Worm (Caenorhabditis elegans) whole organism, L2 larva: ENCODE data around the gene nspg-12.

ENCODE experiments used
- C34F6.9 ChIP-seq: fragments of 150-350 bp; optimal IDR thresholded peaks from 2 replicates; lab custom pipeline; 2014; ENCODE audit warnings: missing biosample characterization, missing genetic modification characterization
- F13H6.1 ChIP-seq: sonication (generic microtip); optimal IDR thresholded peaks from 2 replicates; lab custom pipeline; 2016; ENCODE audit warnings: missing genetic modification characterization, missing compliant biosample characterization
- R02D3.7 ChIP-seq: fragments of 150-350 bp; optimal IDR thresholded peaks from 2 replicates; lab custom pipeline; 2014; ENCODE audit warnings: missing biosample characterization, missing genetic modification characterization
- Y55F3AM.14 ChIP-seq: fragments of 200-800 bp; sonication (Bioruptor generic); optimal IDR thresholded peaks from 2 replicates; lab custom pipeline; 2018; ENCODE audit warnings: mild to moderate bottlenecking, missing genetic modification characterization, missing compliant biosample characterization
- ZK546.5 ChIP-seq: sonication (generic microtip); optimal IDR thresholded peaks from 2 replicates; lab custom pipeline; 2017; ENCODE audit warnings: missing biosample characterization, missing genetic modification characterization
- alr-1 ChIP-seq: fragments of 150-350 bp; optimal IDR thresholded peaks from 2 replicates; lab custom pipeline; 2014; ENCODE audit warnings: missing biosample characterization, missing genetic modification characterization
- aly-2 ChIP-seq: fragments of 150-350 bp; optimal IDR thresholded peaks from 2 replicates; lab custom pipeline; 2014; ENCODE audit warnings: missing biosample characterization, missing genetic modification characterization
- ama-1 ChIP-seq: fragments of 150-350 bp; optimal IDR thresholded peaks from 2 replicates; lab custom pipeline; 2018; ENCODE audit warnings: inconsistent platforms
- blmp-1 ChIP-seq: sonication (generic microtip); optimal IDR thresholded peaks from 2 replicates; lab custom pipeline; 2017; ENCODE audit warnings: missing genetic modification characterization, mild to moderate bottlenecking, missing compliant biosample characterization, antibody characterized with exemption, moderate library complexity; ENCODE audit not compliant: insufficient read depth
- ceh-16 ChIP-seq: fragments of 150-350 bp; optimal IDR thresholded peaks from 2 replicates; lab custom pipeline; 2014; ENCODE audit warnings: missing biosample characterization, missing genetic modification characterization
- ceh-82 ChIP-seq: fragments of 150-350 bp; optimal IDR thresholded peaks from 2 replicates; lab custom pipeline; 2014; ENCODE audit warnings: missing biosample characterization, missing genetic modification characterization
- crh-2 ChIP-seq: sonication (generic microtip); optimal IDR thresholded peaks from 2 replicates; lab custom pipeline; 2017; ENCODE audit warnings: missing biosample characterization, missing genetic modification characterization
- dmd-4 ChIP-seq: sonication (generic microtip); optimal IDR thresholded peaks from 2 replicates; lab custom pipeline; 2017; ENCODE audit warnings: missing biosample characterization, missing genetic modification characterization
- egl-27 ChIP-seq: sonication (generic microtip); optimal IDR thresholded peaks from 3 replicates; lab custom pipeline; 2017; ENCODE audit warnings: missing biosample characterization, missing genetic modification reagents, missing genetic modification characterization
- elt-1 ChIP-seq: fragments of 150-350 bp; optimal IDR thresholded peaks from 2 replicates; lab custom pipeline; 2014; ENCODE audit warnings: missing biosample characterization, missing genetic modification characterization
- elt-3 ChIP-seq: sonication (generic microtip); optimal IDR thresholded peaks from 2 replicates; lab custom pipeline; 2017; ENCODE audit warnings: missing biosample characterization, missing genetic modification characterization
- fos-1 ChIP-seq: fragments of 150-350 bp; optimal IDR thresholded peaks from 2 replicates; lab custom pipeline; 2014; ENCODE audit warnings: missing biosample characterization, missing genetic modification characterization
- gmeb-1 ChIP-seq: fragments of 150-350 bp; optimal IDR thresholded peaks from 2 replicates; lab custom pipeline; 2014; ENCODE audit warnings: missing biosample characterization, missing genetic modification characterization
- lin-11 ChIP-seq: fragments of 150-350 bp; sonication (generic microtip); optimal IDR thresholded peaks from 2 replicates; lab custom pipeline; 2014; ENCODE audit warnings: missing biosample characterization, missing genetic modification characterization, inconsistent platforms, mixed read lengths
- lin-13 ChIP-seq: fragments of 150-350 bp; optimal IDR thresholded peaks from 2 replicates; lab custom pipeline; 2014; ENCODE audit warnings: missing biosample characterization, missing genetic modification reagents, missing genetic modification characterization
- lin-39 ChIP-seq: fragments of 150-350 bp; optimal IDR thresholded peaks from 2 replicates; lab custom pipeline; 2014; ENCODE audit warnings: missing biosample characterization, missing genetic modification reagents, missing genetic modification characterization
- lsy-2 ChIP-seq, 2 experiments: fragments of 150-350 bp in 1 of 2; sonication (generic microtip) in 1 of 2; optimal IDR thresholded peaks; 2 replicates each; lab custom pipeline; 2014 to 2017; ENCODE audit warnings: missing biosample characterization in 2 of 2, missing genetic modification characterization in 2 of 2
- mab-5 ChIP-seq: fragments of 150-350 bp; optimal IDR thresholded peaks from 2 replicates; lab custom pipeline; 2014; ENCODE audit warnings: missing biosample characterization, missing genetic modification characterization
- mbf-1 ChIP-seq: sonication (generic microtip); optimal IDR thresholded peaks from 2 replicates; lab custom pipeline; 2017; ENCODE audit warnings: missing biosample characterization, missing genetic modification characterization
- mdl-1 ChIP-seq, 2 experiments: fragments of 150-350 bp in 1 of 2; sonication (generic microtip) in 1 of 2; optimal IDR thresholded peaks; 2 replicates each; lab custom pipeline; 2017; ENCODE audit warnings: missing biosample characterization in 2 of 2, missing genetic modification characterization in 2 of 2
- nhr-10 ChIP-seq: sonication (generic microtip); optimal IDR thresholded peaks from 2 replicates; lab custom pipeline; 2017; ENCODE audit warnings: missing biosample characterization, missing genetic modification characterization
- nhr-11 ChIP-seq: fragments of 150-350 bp; optimal IDR thresholded peaks from 2 replicates; lab custom pipeline; 2014; ENCODE audit warnings: missing biosample characterization, missing genetic modification characterization
- nhr-12 ChIP-seq: fragments of 150-350 bp; optimal IDR thresholded peaks from 2 replicates; lab custom pipeline; 2014; ENCODE audit warnings: missing biosample characterization, missing genetic modification characterization
- nhr-129 ChIP-seq: fragments of 150-350 bp; optimal IDR thresholded peaks from 2 replicates; lab custom pipeline; 2014; ENCODE audit warnings: missing biosample characterization, missing genetic modification characterization
- nhr-21 ChIP-seq: fragments of 150-350 bp; optimal IDR thresholded peaks from 2 replicates; lab custom pipeline; 2014; ENCODE audit warnings: missing biosample characterization, missing genetic modification characterization
- nhr-23 ChIP-seq: fragments of 150-350 bp; optimal IDR thresholded peaks from 2 replicates; lab custom pipeline; 2014; ENCODE audit warnings: missing biosample characterization, missing genetic modification reagents, missing genetic modification characterization
- nhr-237 ChIP-seq: fragments of 150-350 bp; optimal IDR thresholded peaks from 2 replicates; lab custom pipeline; 2014; ENCODE audit warnings: missing biosample characterization, missing genetic modification characterization
- nhr-25 ChIP-seq: fragments of 150-350 bp; sonication (generic microtip); optimal IDR thresholded peaks from 3 replicates; lab custom pipeline; 2014; ENCODE audit warnings: missing biosample characterization, missing genetic modification characterization
- nhr-6 ChIP-seq: fragments of 150-350 bp; optimal IDR thresholded peaks from 2 replicates; lab custom pipeline; 2014; ENCODE audit warnings: missing biosample characterization, missing genetic modification characterization
- nhr-77 ChIP-seq: fragments of 150-350 bp; optimal IDR thresholded peaks from 2 replicates; lab custom pipeline; 2014; ENCODE audit warnings: missing biosample characterization, missing genetic modification characterization
- peb-1 ChIP-seq: fragments of 150-350 bp; optimal IDR thresholded peaks from 2 replicates; lab custom pipeline; 2014; ENCODE audit warnings: missing biosample characterization, missing genetic modification characterization
- sem-4 ChIP-seq: fragments of 150-350 bp; optimal IDR thresholded peaks from 2 replicates; lab custom pipeline; 2014; ENCODE audit warnings: missing biosample characterization, missing genetic modification reagents, missing genetic modification characterization
- skn-1 ChIP-seq: sonication (generic microtip); optimal IDR thresholded peaks from 2 replicates; lab custom pipeline; 2017; ENCODE audit warnings: missing biosample characterization, missing genetic modification characterization
- sma-3 ChIP-seq: sonication (generic microtip); optimal IDR thresholded peaks from 2 replicates; lab custom pipeline; 2016; ENCODE audit warnings: missing genetic modification reagents, missing genetic modification characterization, missing compliant biosample characterization
- sma-9 ChIP-seq, 2 experiments: fragments of 150-350 bp in 1 of 2; sonication (generic microtip) in 1 of 2; optimal IDR thresholded peaks; 2 replicates each; lab custom pipeline; 2014 to 2016; ENCODE audit warnings: missing genetic modification characterization in 2 of 2, mild to moderate bottlenecking in 1 of 2, missing biosample characterization in 1 of 2, missing compliant biosample characterization in 1 of 2, missing genetic modification reagents in 1 of 2, moderate library complexity in 1 of 2
- snpc-4 ChIP-seq: fragments of 150-350 bp; optimal IDR thresholded peaks from 2 replicates; lab custom pipeline; 2014; ENCODE audit warnings: missing biosample characterization, missing genetic modification characterization
- unc-39 ChIP-seq: fragments of 150-350 bp; optimal IDR thresholded peaks from 2 replicates; lab custom pipeline; 2014; ENCODE audit warnings: missing biosample characterization, missing genetic modification characterization
- unc-55 ChIP-seq: fragments of 150-350 bp; sonication (generic microtip); optimal IDR thresholded peaks from 3 replicates; lab custom pipeline; 2014; ENCODE audit warnings: missing biosample characterization, missing genetic modification reagents, missing genetic modification characterization
- unc-62 ChIP-seq: fragments of 150-350 bp; optimal IDR thresholded peaks from 2 replicates; lab custom pipeline; 2014; ENCODE audit warnings: missing biosample characterization, missing genetic modification reagents, missing genetic modification characterization
- zag-1 ChIP-seq: fragments of 150-350 bp; optimal IDR thresholded peaks from 2 replicates; lab custom pipeline; 2014; ENCODE audit warnings: missing biosample characterization, missing genetic modification characterization
- ztf-1 ChIP-seq: fragments of 200-800 bp; sonication (Bioruptor generic); conservative IDR thresholded peaks from 2 replicates; pipeline ENCODE4 v1.3.6; 2022; ENCODE audit warnings: missing genetic modification characterization, missing compliant biosample characterization
- ztf-11 ChIP-seq: sonication (generic microtip); optimal IDR thresholded peaks from 2 replicates; lab custom pipeline; 2017; ENCODE audit warnings: missing biosample characterization, missing genetic modification characterization
- ztf-4 ChIP-seq: fragments of 150-350 bp; optimal IDR thresholded peaks from 2 replicates; lab custom pipeline; 2014; ENCODE audit warnings: missing biosample characterization, missing genetic modification characterization

The nspg-12 gene

DNA sequence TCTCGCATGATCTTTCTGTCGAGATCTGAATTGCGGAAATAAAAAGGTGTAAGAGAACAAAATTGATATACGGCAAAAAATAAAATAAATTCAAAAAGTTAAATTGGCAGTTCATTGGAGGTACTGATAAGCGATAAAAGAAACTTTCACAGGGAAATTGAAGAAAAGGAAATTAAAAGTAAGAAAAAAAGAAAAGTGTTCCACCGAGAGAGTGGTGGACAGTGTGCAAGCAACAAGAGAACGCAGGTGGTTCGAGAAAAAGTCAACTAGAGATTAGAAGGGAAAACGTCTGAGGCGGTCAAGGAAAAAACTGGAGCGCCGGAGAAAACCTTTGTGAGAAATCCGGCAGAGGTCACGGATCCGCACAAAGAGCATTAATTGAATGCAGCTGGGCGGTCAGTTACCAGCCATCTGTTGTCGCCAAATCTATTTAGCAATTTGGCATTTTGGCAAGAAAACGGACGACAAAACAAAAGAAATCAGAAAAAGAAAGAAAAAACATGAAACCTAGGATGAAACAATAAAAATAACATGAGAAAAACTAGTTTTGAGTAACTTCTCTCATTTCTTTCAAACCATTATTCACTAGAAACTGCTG, 13.6 kb upstream of the nspg-12 start, which contains the start of gene mtm-5:
mtm-5 (minus strand) TSS at position 27 of the 598 bp plus-strand sequence.
- TF ChIP-seq skn-1 (tag; lab: Kevin White, UChicago) (no peak), blmp-1 (peak; percentile 71), fos-1 (tag; lab: Kevin White, UChicago) (peak; percentile 61), mbf-1 (tag; lab: Kevin White, UChicago) (no peak)

DNA sequence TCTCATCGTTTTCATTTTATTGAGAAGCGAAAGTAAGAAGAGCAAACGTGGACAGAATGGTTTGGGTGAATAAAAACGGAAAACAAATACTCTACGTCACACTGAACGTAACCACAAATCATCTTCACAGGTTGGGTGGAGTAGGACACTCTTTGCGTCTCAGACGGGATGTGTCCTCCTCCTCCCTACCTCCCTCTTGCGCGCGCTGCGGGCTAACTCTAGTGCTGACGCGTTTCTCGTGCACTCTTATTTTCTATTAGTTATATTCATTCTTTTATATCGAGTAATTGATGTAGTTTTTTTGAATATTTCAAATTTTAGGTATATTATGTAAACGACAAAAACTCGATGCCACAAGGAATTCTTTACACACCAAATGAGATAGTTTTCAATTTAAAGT, 13.1 kb upstream of the nspg-12 start, which contains the start of gene Y34B4A.7:
Y34B4A.7 (plus strand) TSS at position 297 of the 400 bp plus-strand sequence.
- TF ChIP-seq lin-11 (tag; lab: Kevin White, UChicago) (peak; percentile 11), nhr-11 (no peak), blmp-1 (peak; percentile 61), mdl-1 (tag; optimal IDR thresholded peaks at IDR 0.05; lab: Kevin White, UChicago) (no peak), fos-1 (tag; lab: Kevin White, UChicago) (peak; percentile 67), F13H6.1 (tag; lab: Kevin White, UChicago) (peak; percentile 82), unc-39 (tag; lab: Kevin White, UChicago) (no peak), aly-2 (tag; lab: Kevin White, UChicago) (no peak), ztf-4 (tag; lab: Kevin White, UChicago) (no peak), mab-5 (tag; lab: Kevin White, UChicago) (peak; percentile 73), lin-39 (tag; lab: Kevin White, UChicago) (no peak), egl-27 (tag; lab: Kevin White, UChicago) (peak; percentile 1), alr-1 (no peak), sma-3 (GFP tag; lab: Kevin White, UChicago) (peak; percentile 67), ztf-11 (tag; lab: Kevin White, UChicago) (no peak), ceh-82 (no peak), skn-1 (tag; lab: Kevin White, UChicago) (no peak), nhr-10 (no peak), nhr-129 (tag; lab: Kevin White, UChicago) (peak; percentile 40), gmeb-1 (peak; percentile 52), nhr-12 (tag; lab: Kevin White, UChicago) (no peak), elt-1 (tag; lab: Kevin White, UChicago) (no peak), ztf-1 (GFP tag; lab: Robert Waterston, UW) (no peak), nhr-77 (no peak), nhr-6 (tag; lab: Kevin White, UChicago) (peak; percentile 17), nhr-25 (tag; lab: Kevin White, UChicago) (peak; percentile 72), lin-13 (GFP tag; lab: Kevin White, UChicago) (peak; percentile 61), R02D3.7 (tag; lab: Kevin White, UChicago) (no peak), nhr-21 (tag; lab: Kevin White, UChicago) (peak; percentile 12), sma-9 (GFP tag; optimal IDR thresholded peaks at IDR 0.05; lab: Kevin White, UChicago) (peak; percentile 81), sma-9 (tag; optimal IDR thresholded peaks at IDR 0.05; lab: Kevin White, UChicago) (no peak), ZK546.5 (tag; lab: Kevin White, UChicago) (no peak), dmd-4 (no peak), nhr-237 (tag; lab: Kevin White, UChicago) (no peak), mbf-1 (tag; lab: Kevin White, UChicago) (no peak), Y55F3AM.14 (GFP tag; lab: Kevin White, UChicago) (peak; percentile 29), crh-2 (tag; lab: Kevin White, UChicago) (peak; percentile 75), elt-3 (tag; lab: Kevin White, UChicago) (no peak), snpc-4 (tag; lab: Kevin White, UChicago) (peak; percentile 7), sem-4 (peak; percentile 67), C34F6.9 (tag; lab: Kevin White, UChicago) (peak; percentile 74), unc-55 (peak; percentile 76), peb-1 (tag; lab: Kevin White, UChicago) (no peak), unc-62 (GFP tag; lab: Kevin White, UChicago) (no peak), lsy-2 (tag; optimal IDR thresholded peaks at IDR 0.05; lab: Kevin White, UChicago) (peak; percentile 48 to 75), ceh-16 (tag; lab: Kevin White, UChicago) (peak; percentile 78), ama-1 (lab: Kevin White, UChicago) (no peak), nhr-23 (tag; lab: Kevin White, UChicago) (no peak), zag-1 (no peak)
